Worm (Caenorhabditis elegans) whole organism, L3 larva: Measurements from ENCODE around the gene mdmh-35.
A peak's percentile ranks its signal among the peaks of the same experiment; 100 is the strongest.

Experiments used
- ZK546.5 ChIP-seq: sonication (generic microtip); optimal IDR thresholded peaks from 2 replicates; lab custom pipeline; 2017; ENCODE audit warnings: missing biosample characterization, missing genetic modification characterization
- ama-1 ChIP-seq: fragments of 150-350 bp; optimal IDR thresholded peaks from 2 replicates; lab custom pipeline; 2018
- ceh-9 ChIP-seq: sonication (generic microtip); optimal IDR thresholded peaks from 2 replicates; lab custom pipeline; 2018; ENCODE audit warnings: missing biosample characterization, missing genetic modification characterization
- daf-12 ChIP-seq: fragments of 150-350 bp; optimal IDR thresholded peaks from 2 replicates; lab custom pipeline; 2014; ENCODE audit warnings: missing biosample characterization, missing genetic modification reagents, missing genetic modification characterization
- egl-5 ChIP-seq: fragments of 150-350 bp; optimal IDR thresholded peaks from 2 replicates; lab custom pipeline; 2017; ENCODE audit warnings: missing biosample characterization, missing genetic modification reagents, missing genetic modification characterization, inconsistent platforms
- elt-1 ChIP-seq: fragments of 150-350 bp; optimal IDR thresholded peaks from 2 replicates; lab custom pipeline; 2014; ENCODE audit warnings: missing biosample characterization, missing genetic modification characterization
- elt-2 ChIP-seq: sonication (generic microtip); optimal IDR thresholded peaks from 2 replicates; lab custom pipeline; 2016; ENCODE audit warnings: missing genetic modification reagents, mild to moderate bottlenecking, missing genetic modification characterization, missing compliant biosample characterization
- eor-1 ChIP-seq, 2 experiments: fragments of 150-350 bp; optimal IDR thresholded peaks; 2 replicates each; lab custom pipeline; 2014 to 2018; ENCODE audit warnings: missing biosample characterization in 2 of 2, missing genetic modification characterization in 2 of 2
- fkh-10 ChIP-seq: sonication (generic microtip); optimal IDR thresholded peaks from 2 replicates; lab custom pipeline; 2017; ENCODE audit warnings: missing biosample characterization, missing genetic modification reagents, missing genetic modification characterization
- fkh-2 ChIP-seq: fragments of 150-350 bp; optimal IDR thresholded peaks from 2 replicates; lab custom pipeline; 2014; ENCODE audit warnings: missing biosample characterization, missing genetic modification reagents, missing genetic modification characterization
- fos-1 ChIP-seq: fragments of 150-350 bp; optimal IDR thresholded peaks from 2 replicates; lab custom pipeline; 2014; ENCODE audit warnings: missing biosample characterization, missing genetic modification characterization
- jun-1 ChIP-seq: fragments of 150-350 bp; optimal IDR thresholded peaks from 2 replicates; lab custom pipeline; 2014; ENCODE audit warnings: missing biosample characterization, missing genetic modification reagents, missing genetic modification characterization
- lin-15B ChIP-seq: fragments of 150-350 bp; optimal IDR thresholded peaks from 2 replicates; lab custom pipeline; 2014; ENCODE audit warnings: missing biosample characterization, missing genetic modification characterization
- lin-39 ChIP-seq: fragments of 150-350 bp; optimal IDR thresholded peaks from 2 replicates; lab custom pipeline; 2018; ENCODE audit warnings: missing biosample characterization, missing genetic modification reagents, missing genetic modification characterization
- mdl-1 ChIP-seq: fragments of 150-350 bp; optimal IDR thresholded peaks from 2 replicates; lab custom pipeline; 2014; ENCODE audit warnings: missing biosample characterization, missing genetic modification characterization
- nfya-1 ChIP-seq: sonication (generic microtip); optimal IDR thresholded peaks from 2 replicates; lab custom pipeline; 2017; ENCODE audit warnings: missing genetic modification characterization, mild to moderate bottlenecking, missing compliant biosample characterization, antibody characterized with exemption, moderate library complexity; ENCODE audit not compliant: insufficient read depth
- nhr-12 ChIP-seq: fragments of 150-350 bp; optimal IDR thresholded peaks from 2 replicates; lab custom pipeline; 2014; ENCODE audit warnings: missing biosample characterization, missing genetic modification characterization
- nhr-23 ChIP-seq: fragments of 150-350 bp; optimal IDR thresholded peaks from 2 replicates; lab custom pipeline; 2014; ENCODE audit warnings: missing biosample characterization, missing genetic modification reagents, missing genetic modification characterization
- nhr-237 ChIP-seq: fragments of 150-350 bp; optimal IDR thresholded peaks from 2 replicates; lab custom pipeline; 2014; ENCODE audit warnings: missing biosample characterization, missing genetic modification characterization
- nhr-25 ChIP-seq: sonication (generic microtip); optimal IDR thresholded peaks from 2 replicates; lab custom pipeline; 2017; ENCODE audit warnings: missing biosample characterization, missing genetic modification characterization
- nhr-28 ChIP-seq: fragments of 150-350 bp; optimal IDR thresholded peaks from 2 replicates; lab custom pipeline; 2014; ENCODE audit warnings: missing biosample characterization, missing genetic modification characterization
- nhr-43 ChIP-seq: sonication (generic microtip); optimal IDR thresholded peaks from 2 replicates; lab custom pipeline; 2016; ENCODE audit warnings: mild to moderate bottlenecking, missing genetic modification characterization, missing compliant biosample characterization; ENCODE audit not compliant: poor library complexity, severe bottlenecking
- nhr-76 ChIP-seq: fragments of 150-350 bp; sonication (generic microtip); optimal IDR thresholded peaks from 5 replicates; lab custom pipeline; 2014; ENCODE audit warnings: missing biosample characterization, missing genetic modification characterization
- pha-4 ChIP-seq: fragments of 150-350 bp; optimal IDR thresholded peaks from 2 replicates; lab custom pipeline; 2014; ENCODE audit warnings: missing biosample characterization, missing genetic modification reagents, missing genetic modification characterization
- pqm-1 ChIP-seq: fragments of 150-350 bp; optimal IDR thresholded peaks from 2 replicates; lab custom pipeline; 2017; ENCODE audit warnings: missing biosample characterization, missing genetic modification characterization, inconsistent platforms
- skn-1 ChIP-seq: fragments of 150-350 bp; optimal IDR thresholded peaks from 2 replicates; lab custom pipeline; 2014; ENCODE audit warnings: missing biosample characterization, missing genetic modification characterization
- snpc-4 ChIP-seq: fragments of 150-350 bp; optimal IDR thresholded peaks from 2 replicates; lab custom pipeline; 2014; ENCODE audit warnings: missing biosample characterization, missing genetic modification characterization
- unc-62 ChIP-seq: fragments of 150-350 bp; sonication (generic microtip); optimal IDR thresholded peaks from 4 replicates; lab custom pipeline; 2014; ENCODE audit warnings: missing biosample characterization, missing genetic modification reagents, missing genetic modification characterization
- zag-1 ChIP-seq: fragments of 150-350 bp; optimal IDR thresholded peaks from 2 replicates; lab custom pipeline; 2014; ENCODE audit warnings: missing biosample characterization, missing genetic modification characterization

The mdmh-35 gene

DNA sequence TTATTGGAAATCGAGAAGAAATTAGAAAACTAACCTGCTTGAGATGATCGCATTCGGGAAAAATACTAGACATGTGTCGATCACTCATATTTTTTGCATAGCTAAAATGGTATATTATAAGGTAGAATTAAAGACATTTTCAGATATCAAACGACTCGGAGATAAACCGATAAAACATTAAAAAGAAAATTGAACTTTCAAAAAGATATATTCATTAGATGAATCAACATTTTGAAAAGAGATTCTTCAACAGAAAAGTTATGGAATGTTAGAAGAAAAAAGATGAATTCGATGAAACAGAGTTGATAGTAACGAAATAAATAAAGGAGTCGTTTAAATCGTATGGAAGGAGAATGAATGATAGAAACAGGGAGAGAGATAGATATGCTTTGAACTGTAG, at the start of gene mdmh-35:
mdmh-35 (minus strand) TSS at position 101 of the 400 bp plus-strand sequence.
- TF ChIP-seq elt-2 (tag; lab: Kevin White, UChicago), result no peak
- TF ChIP-seq ceh-9 (tag; lab: Kevin White, UChicago), result no peak
- TF ChIP-seq fkh-10 (GFP tag; lab: Kevin White, UChicago), result no peak
- TF ChIP-seq pha-4 (tag; lab: Kevin White, UChicago), result no peak
- TF ChIP-seq nhr-43, result no peak
- TF ChIP-seq elt-1 (tag; lab: Kevin White, UChicago), result no peak
- TF ChIP-seq unc-62 (GFP tag; lab: Kevin White, UChicago), result no peak
- TF ChIP-seq nhr-28, result no peak
- no peak for TF ChIP-seq nhr-25 (tag; lab: Kevin White, UChicago)
- TF ChIP-seq skn-1 (tag; lab: Kevin White, UChicago), result no peak
- no peak for TF ChIP-seq eor-1 (tag; optimal IDR thresholded peaks at IDR 0.05; lab: Kevin White, UChicago)
- no peak for TF ChIP-seq nhr-237 (tag; lab: Kevin White, UChicago)
- TF ChIP-seq nfya-1 (tag; lab: Kevin White, UChicago), result no peak
- TF ChIP-seq nhr-76, result no peak
- TF ChIP-seq snpc-4 (tag; lab: Kevin White, UChicago), result no peak

DNA sequence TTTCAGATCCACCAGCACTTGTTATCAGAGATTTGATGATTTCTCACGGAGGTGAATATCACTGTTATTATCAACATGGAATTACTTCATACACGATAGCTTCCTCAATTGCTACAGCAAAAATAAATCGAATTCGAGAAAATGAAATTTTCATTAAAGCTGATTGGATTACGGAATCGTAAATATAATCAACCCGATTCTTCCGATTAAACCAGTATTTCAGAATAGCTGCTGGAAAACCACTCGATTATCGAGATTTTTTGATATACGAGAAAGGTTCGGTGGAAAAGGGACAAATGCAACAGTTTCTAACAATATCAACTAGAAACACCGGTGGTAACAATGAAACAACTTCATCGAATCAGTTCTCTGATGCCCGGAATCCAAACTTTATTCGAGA, 46.5 kb upstream of the mdmh-35 start:
- no peak for TF ChIP-seq fkh-2 (tag; lab: Kevin White, UChicago)
- no peak for TF ChIP-seq ama-1
- no peak for TF ChIP-seq fos-1 (tag; lab: Kevin White, UChicago)
- TF ChIP-seq ceh-9 (tag; lab: Kevin White, UChicago), result no peak

DNA sequence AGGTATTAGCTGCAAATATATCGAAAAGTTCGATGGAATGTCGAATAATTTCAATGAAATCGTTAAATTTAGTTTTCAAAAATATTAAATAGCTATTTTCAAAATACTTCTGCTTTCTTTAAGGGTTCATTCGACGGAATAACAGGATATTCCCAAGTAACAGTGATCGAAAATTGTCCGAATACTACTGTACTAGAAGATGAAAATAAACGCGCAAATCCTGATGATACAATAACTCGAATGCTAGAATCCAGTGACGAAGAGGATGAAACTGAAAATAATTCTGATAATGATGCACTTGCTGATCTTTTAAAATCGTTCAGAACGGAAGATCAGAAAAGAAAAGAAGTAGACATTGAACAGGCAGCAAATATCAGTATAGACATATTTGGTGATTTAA, 45.2 kb upstream of the mdmh-35 start:
- TF ChIP-seq lin-15B (tag; lab: Kevin White, UChicago), result no peak
- TF ChIP-seq jun-1 (tag; lab: Kevin White, UChicago), result no peak
- TF ChIP-seq mdl-1 (tag; lab: Kevin White, UChicago), result no peak
- TF ChIP-seq daf-12 (tag; lab: Kevin White, UChicago), result no peak
- no peak for TF ChIP-seq egl-5 (tag; lab: Kevin White, UChicago)
- no peak for TF ChIP-seq nhr-12

DNA sequence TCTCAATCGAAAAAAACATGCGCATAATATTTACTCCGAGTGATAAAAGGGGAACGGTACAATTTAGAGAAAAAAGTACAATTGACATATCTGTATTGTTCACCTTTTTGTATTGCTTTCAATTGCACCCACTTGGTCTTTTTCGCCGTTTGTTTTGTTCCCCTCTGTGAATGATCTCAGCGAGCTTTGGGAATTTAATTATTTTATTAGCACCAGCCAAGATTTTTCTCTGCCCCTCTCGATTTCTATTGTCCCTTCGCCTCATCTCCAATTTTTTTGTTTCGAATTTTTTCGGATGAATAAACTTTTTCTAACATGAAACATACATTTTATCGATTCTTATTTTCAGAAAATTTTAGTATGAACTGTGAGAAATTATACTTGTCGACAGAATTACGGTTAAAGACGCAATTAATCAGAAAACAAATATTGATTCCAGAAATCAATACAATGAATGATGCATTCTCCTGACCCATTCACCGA, 44.7 kb upstream of the mdmh-35 start, which contains the start of gene rev-1:
rev-1 (plus strand) TSS at position 433 of the 483 bp plus-strand sequence.
- TF ChIP-seq eor-1 (tag; optimal IDR thresholded peaks at IDR 0.05; lab: Kevin White, UChicago) (no peak), unc-62 (GFP tag; lab: Kevin White, UChicago) (no peak), nhr-23 (tag; lab: Kevin White, UChicago) (no peak), pqm-1 (no peak), nhr-25 (tag; lab: Kevin White, UChicago) (no peak), daf-12 (tag; lab: Kevin White, UChicago) (no peak)

DNA sequence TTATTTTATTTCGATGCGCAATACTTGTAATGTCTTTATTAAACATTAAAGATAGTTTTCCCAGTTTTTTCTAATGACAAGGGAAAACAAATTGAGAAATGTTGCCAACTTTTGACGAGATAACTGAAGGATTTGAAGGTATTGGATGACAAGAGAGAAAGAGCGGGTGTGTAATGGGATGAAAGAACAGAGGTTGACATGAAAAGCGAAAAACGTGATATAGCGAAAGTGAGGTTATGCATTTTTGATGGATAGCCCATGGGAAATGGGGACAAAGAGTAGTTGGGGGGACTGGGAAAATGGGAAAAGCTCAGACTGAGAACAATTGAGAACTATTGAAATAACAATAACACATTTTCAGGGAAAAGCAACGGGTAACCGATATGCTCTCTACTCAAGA, 39.7 kb upstream of the mdmh-35 start:
- no peak for TF ChIP-seq nhr-43
- no peak for TF ChIP-seq zag-1 (tag; lab: Kevin White, UChicago)
- TF ChIP-seq lin-39 (tag; lab: Kevin White, UChicago), result peak; percentile 66
- TF ChIP-seq nfya-1 (tag; lab: Kevin White, UChicago), result peak; percentile 19

DNA sequence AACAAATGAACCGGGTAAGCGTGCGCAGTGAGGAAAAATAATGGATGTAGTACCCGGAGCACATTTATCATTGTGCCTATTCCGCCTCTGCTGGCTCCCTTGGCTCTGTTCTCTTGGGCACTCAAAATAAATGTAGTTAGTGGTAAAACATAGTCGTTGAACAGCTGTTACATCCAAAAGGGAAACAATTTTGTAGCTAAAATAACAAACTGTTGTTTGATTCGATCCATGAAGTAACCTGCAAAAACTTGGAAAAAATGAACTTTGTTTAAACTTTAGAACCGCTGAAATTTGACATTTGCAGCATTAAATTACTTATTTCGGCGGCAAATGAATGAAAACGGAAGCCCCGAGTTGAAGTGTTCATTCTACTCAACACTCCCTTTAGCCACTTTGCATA, 38.1 kb upstream of the mdmh-35 start:
- TF ChIP-seq daf-12 (tag; lab: Kevin White, UChicago), result no peak
- TF ChIP-seq lin-39 (tag; lab: Kevin White, UChicago), result peak; percentile 73

DNA sequence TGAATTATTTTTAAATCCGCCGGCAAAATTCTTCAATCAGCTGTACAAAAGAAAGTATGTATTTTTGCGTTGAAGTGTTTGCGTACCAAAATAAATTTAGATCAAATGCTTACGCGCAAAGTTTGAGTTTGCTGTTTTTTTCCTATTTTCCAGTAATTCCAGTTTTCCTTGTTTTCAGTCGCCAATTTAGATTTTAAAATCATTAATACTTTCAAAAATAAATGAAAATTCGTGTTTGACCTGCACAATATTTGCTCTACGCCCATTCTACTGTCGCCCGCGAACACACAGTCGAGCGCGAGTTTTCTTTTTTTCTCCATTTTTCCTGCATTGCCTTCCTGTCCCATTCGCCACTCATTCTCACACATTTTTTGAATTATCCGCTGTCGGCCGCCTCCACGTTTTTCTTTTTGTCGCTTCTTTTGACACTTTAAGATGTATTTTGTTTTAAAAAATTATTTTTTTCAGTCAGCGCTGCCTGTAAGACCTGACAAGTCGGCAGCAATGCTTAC, 37.3 kb upstream of the mdmh-35 start, which contains the start of gene ptc-1:
ptc-1 (plus strand) TSS at position 462 of the 512 bp plus-strand sequence.
- TF ChIP-seq pha-4 (tag; lab: Kevin White, UChicago), result peak; percentile 41
- no peak for TF ChIP-seq fos-1 (tag; lab: Kevin White, UChicago)
- no peak for TF ChIP-seq ZK546.5
